Fruit fly (Drosophila melanogaster): ENCODE results near the gene Taf3.

DNA sequence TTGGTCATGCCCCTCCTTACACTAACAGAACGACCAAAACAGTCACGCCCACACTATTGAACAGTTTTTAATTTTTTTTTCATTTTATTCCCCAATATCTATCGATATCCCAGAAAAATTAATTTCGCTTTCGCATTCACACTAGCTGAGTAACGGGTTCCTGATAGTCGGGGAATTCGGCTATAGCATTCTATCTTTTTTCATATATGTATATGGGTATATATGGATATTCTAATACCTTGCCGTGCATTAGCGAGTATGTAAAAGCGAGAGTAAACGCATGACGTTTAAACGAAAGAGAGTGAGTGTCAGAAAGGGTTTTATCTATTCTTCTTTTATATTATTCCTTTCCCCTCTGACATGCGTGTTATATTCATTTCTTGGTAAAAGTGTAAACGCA, 32.5 kb upstream of the Taf3 start:
- TF ChIP-seq Nf-YB (GFP tag; optimal IDR thresholded peaks at IDR 0.05) (no peak), CG9437 (GFP tag; optimal IDR thresholded peaks at IDR 0.05) (no peak), ftz-f1 (GFP tag; optimal IDR thresholded peaks at IDR 0.05) (no peak), CG3995 (GFP tag; optimal IDR thresholded peaks at IDR 0.05) (no peak), fd3F (GFP tag; optimal IDR thresholded peaks at IDR 0.05) (no peak), CG1603 (tag; optimal IDR thresholded peaks at IDR 0.05) (no peak)
